Worm (Caenorhabditis elegans): ENCODE data around the gene T28A11.25.

DNA sequence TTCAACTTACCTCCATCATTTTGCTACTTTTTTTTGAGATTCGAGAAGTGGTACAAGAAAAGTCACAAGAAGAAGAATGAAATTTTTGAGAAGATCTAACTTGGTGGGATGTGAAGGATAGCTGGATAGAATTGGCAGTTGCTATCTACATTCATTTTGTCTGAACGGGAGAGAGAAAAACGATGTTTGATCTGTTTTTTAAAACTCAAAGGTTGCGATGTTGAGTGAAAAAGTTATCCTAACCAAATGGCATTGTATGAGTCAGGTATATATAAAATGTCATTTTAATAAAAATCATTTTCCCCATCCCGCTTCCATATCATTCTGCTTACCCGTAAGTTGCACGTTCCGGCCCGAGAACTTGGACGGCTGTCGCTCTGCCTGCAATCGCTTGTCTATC, 7.6 kb downstream of the T28A11.25 start, which contains the start of gene F35F10.6:
- TF ChIP-seq aha-1 (tag) (no peak), F26F4.8 (GFP tag; conservative IDR thresholded peaks at IDR 0.05) (no peak), ama-1 (optimal IDR thresholded peaks at IDR 0.05) (no peak), egl-27 (tag; optimal IDR thresholded peaks at IDR 0.05) (no peak), mdl-1 (tag; optimal IDR thresholded peaks at IDR 0.05) (no peak)

Data from whole organism, L4 larva.